Worm (Caenorhabditis elegans): ENCODE measurements around the gene alkb-1.
"Not testable (repeated sequence)": the region's sequence is repeated elsewhere in the genome, so short reads cannot be mapped to it uniquely, and the experiment has no call there.

The alkb-1 gene

ce11 chrII:1441479-1441878 is 29.3 kb downstream of the alkb-1 start:
- TF ChIP-seq dao-5 (tag; optimal IDR thresholded peaks at IDR 0.05) (no peak), W03F9.2 (tag; optimal IDR thresholded peaks at IDR 0.05) (no peak), him-1 (tag; optimal IDR thresholded peaks at IDR 0.05) (no peak)

- TF ChIP-seq W03F9.2 (tag; optimal IDR thresholded peaks at IDR 0.05) (no peak), him-1 (tag; optimal IDR thresholded peaks at IDR 0.05) (no peak), dao-5 (tag; optimal IDR thresholded peaks at IDR 0.05) (no peak)
Observed at ce11 chrII:1444911-1445310, 32.7 kb downstream of the alkb-1 start, which contains the start of gene scl-17. scl-17 (plus strand) TSS chrII:1445211.

ce11 chrII:1446696-1447293 is 34.6 kb downstream of the alkb-1 start, which contains the start of gene Y51H7C.12:
Y51H7C.12 (minus strand) TSS chrII:1446746.
- TF ChIP-seq him-1, dao-5, W03F9.2 (tag; optimal IDR thresholded peaks at IDR 0.05): not testable (repeated sequence)

- TF ChIP-seq W03F9.2 (tag; optimal IDR thresholded peaks at IDR 0.05) (no peak), dao-5 (tag; optimal IDR thresholded peaks at IDR 0.05) (no peak), him-1 (tag; optimal IDR thresholded peaks at IDR 0.05) (no peak)
Observed at ce11 chrII:1466448-1466847, 54.2 kb downstream of the alkb-1 start, which contains the start of gene Y51H7C.13. Y51H7C.13 (minus strand) TSS chrII:1466548.

ce11 chrII:1467711-1468110 is 55.5 kb downstream of the alkb-1 start, which contains the start of gene Y51H7C.1:
Y51H7C.1 (plus strand) TSS chrII:1467727.
- not testable (repeated sequence) for TF ChIP-seq him-1, dao-5, W03F9.2 (tag; optimal IDR thresholded peaks at IDR 0.05)

Data from whole organism, L4/young adult.